Fruit fly (Drosophila melanogaster): ENCODE data around the gene mtDNA-helicase.

mtDNA-helicase gene

dm6 chr2L:9938631-9939256 lies 45.5 kb upstream of the mtDNA-helicase start, which contains the start of the genes Datp and CG4619 (continued):
- TF ChIP-seq ham (GFP tag; IDR thresholded peaks at IDR 0.05) (no peak), unc-4 (GFP tag; IDR thresholded peaks at IDR 0.05; ENCODE audit: partially characterized antibody) (peak; percentile 37; the same call in 1 of the 2 replicates), disco-r (GFP tag; optimal IDR thresholded peaks at IDR 0.05) (peak; percentile 20), CG14050 (GFP tag; IDR thresholded peaks at IDR 0.05) (no peak; the same call in 2 of the 3 replicates), trem (tag; optimal IDR thresholded peaks at IDR 0.05) (peak; percentile 32), gt (GFP tag; IDR thresholded peaks at IDR 0.05) (no peak), CG32772 (GFP tag; IDR thresholded peaks at IDR 0.05) (0 out of 2 replicates have a peak, but pooled peaks have one; percentile 6), sc (optimal IDR thresholded peaks at IDR 0.05) (no peak), sc (GFP tag; optimal IDR thresholded peaks at IDR 0.05) (no peak), inv (GFP tag; IDR thresholded peaks at IDR 0.05; ENCODE audit: partially characterized antibody) (no peak), Bgb (GFP tag; IDR thresholded peaks at IDR 0.05; ENCODE audit: partially characterized antibody) (peak; percentile 8; the same call in 1 of the 2 replicates), sna (GFP tag; IDR thresholded peaks at IDR 0.05; ENCODE audit: partially characterized antibody) (no peak; the same call in 1 of the 2 replicates), Tbp (GFP tag; optimal IDR thresholded peaks at IDR 0.05) (no peak), CG17829 (tag; optimal IDR thresholded peaks at IDR 0.05) (no peak), CG14965 (GFP tag; optimal IDR thresholded peaks at IDR 0.05; ENCODE audit: borderline replicate concordance) (no peak), zfh1 (GFP tag; IDR thresholded peaks at IDR 0.05) (peak; percentile 52; the same call in 2 of the 3 replicates), dmrt99B (tag; optimal IDR thresholded peaks at IDR 0.05) (no peak), CG4617 (GFP tag; optimal IDR thresholded peaks at IDR 0.05; ENCODE audit: borderline replicate concordance) (peak; percentile 55), Vsx1 (GFP tag; optimal IDR thresholded peaks at IDR 0.05) (no peak), CG2202 (tag; optimal IDR thresholded peaks at IDR 0.05) (no peak), tio (GFP tag; optimal IDR thresholded peaks at IDR 0.05) (no peak), Max (GFP tag; optimal IDR thresholded peaks at IDR 0.05) (peak; percentile 46), repo (GFP tag; optimal IDR thresholded peaks at IDR 0.05) (peak; percentile 16), ERR (GFP tag; optimal IDR thresholded peaks at IDR 0.05) (no peak), NK7.1 (GFP tag; optimal IDR thresholded peaks at IDR 0.05) (no peak), jing (GFP tag; optimal IDR thresholded peaks at IDR 0.05) (no peak), CG9876 (GFP tag; optimal IDR thresholded peaks at IDR 0.05) (peak; percentile 48), mld (GFP tag; IDR thresholded peaks at IDR 0.05; ENCODE audit: partially characterized antibody) (no peak), Trl (optimal IDR thresholded peaks at IDR 0.05) (peak in 1 of 2 experiments; percentile 15), Trl (GFP tag; optimal IDR thresholded peaks at IDR 0.05) (peak; percentile 64), Ravus (GFP tag; IDR thresholded peaks at IDR 0.05) (no peak), sob (GFP tag; IDR thresholded peaks at IDR 0.05) (peak; percentile 87), Hr78 (GFP tag; optimal IDR thresholded peaks at IDR 0.05) (no peak), CG13123 (GFP tag; optimal IDR thresholded peaks at IDR 0.05) (no peak), CG17328 (GFP tag; IDR thresholded peaks at IDR 0.05) (peak; percentile 29; the same call in 1 of the 2 replicates), CG10959 (GFP tag; IDR thresholded peaks at IDR 0.05) (no peak), CG7928 (GFP tag; optimal IDR thresholded peaks at IDR 0.05) (no peak), CG12299 (tag; optimal IDR thresholded peaks at IDR 0.05) (no peak), run (tag; optimal IDR thresholded peaks at IDR 0.05) (no peak), CG32532 (GFP tag; IDR thresholded peaks at IDR 0.05) (no peak), danr (GFP tag; IDR thresholded peaks at IDR 0.05) (no peak), Awh (GFP tag; IDR thresholded peaks at IDR 0.05) (no peak), gcm (GFP tag; optimal IDR thresholded peaks at IDR 0.05) (no peak), Atf-2 (GFP tag; optimal IDR thresholded peaks at IDR 0.05) (no peak), ind (GFP tag; optimal IDR thresholded peaks at IDR 0.05) (peak; percentile 46), NFAT (GFP tag; IDR thresholded peaks at IDR 0.05) (peak; percentile 76), sens-2 (GFP tag; IDR thresholded peaks at IDR 0.05) (no peak), tup (GFP tag; optimal IDR thresholded peaks at IDR 0.05) (no peak), amos (GFP tag; IDR thresholded peaks at IDR 0.05; ENCODE audit: partially characterized antibody) (peak; percentile 19; the same call in 1 of the 2 replicates), Dip2 (GFP tag; IDR thresholded peaks at IDR 0.05) (no peak)

Data from whole organism, embryonic.